Worm (Caenorhabditis elegans) whole organism, L2 larva: ENCODE results near the gene drd-1.

Experiments used
- ama-1 ChIP-seq: fragments of 150-350 bp; optimal IDR thresholded peaks from 2 replicates; lab custom pipeline; 2018; ENCODE audit warnings: inconsistent platforms
- ceh-82 ChIP-seq: fragments of 150-350 bp; optimal IDR thresholded peaks from 2 replicates; lab custom pipeline; 2014; ENCODE audit warnings: missing biosample characterization, missing genetic modification characterization
- elt-1 ChIP-seq: fragments of 150-350 bp; optimal IDR thresholded peaks from 2 replicates; lab custom pipeline; 2014; ENCODE audit warnings: missing biosample characterization, missing genetic modification characterization
- fos-1 ChIP-seq: fragments of 150-350 bp; optimal IDR thresholded peaks from 2 replicates; lab custom pipeline; 2014; ENCODE audit warnings: missing biosample characterization, missing genetic modification characterization
- lin-11 ChIP-seq: fragments of 150-350 bp; sonication (generic microtip); optimal IDR thresholded peaks from 2 replicates; lab custom pipeline; 2014; ENCODE audit warnings: missing biosample characterization, missing genetic modification characterization, inconsistent platforms, mixed read lengths
- lsy-2 ChIP-seq, 2 experiments: fragments of 150-350 bp in 1 of 2; sonication (generic microtip) in 1 of 2; optimal IDR thresholded peaks; 2 replicates each; lab custom pipeline; 2014 to 2017; ENCODE audit warnings: missing biosample characterization in 2 of 2, missing genetic modification characterization in 2 of 2
- mab-5 ChIP-seq: fragments of 150-350 bp; optimal IDR thresholded peaks from 2 replicates; lab custom pipeline; 2014; ENCODE audit warnings: missing biosample characterization, missing genetic modification characterization
- nhr-10 ChIP-seq: sonication (generic microtip); optimal IDR thresholded peaks from 2 replicates; lab custom pipeline; 2017; ENCODE audit warnings: missing biosample characterization, missing genetic modification characterization
- nhr-11 ChIP-seq: fragments of 150-350 bp; optimal IDR thresholded peaks from 2 replicates; lab custom pipeline; 2014; ENCODE audit warnings: missing biosample characterization, missing genetic modification characterization
- nhr-23 ChIP-seq: fragments of 150-350 bp; optimal IDR thresholded peaks from 2 replicates; lab custom pipeline; 2014; ENCODE audit warnings: missing biosample characterization, missing genetic modification reagents, missing genetic modification characterization
- peb-1 ChIP-seq: fragments of 150-350 bp; optimal IDR thresholded peaks from 2 replicates; lab custom pipeline; 2014; ENCODE audit warnings: missing biosample characterization, missing genetic modification characterization
- skn-1 ChIP-seq: sonication (generic microtip); optimal IDR thresholded peaks from 2 replicates; lab custom pipeline; 2017; ENCODE audit warnings: missing biosample characterization, missing genetic modification characterization
- snpc-4 ChIP-seq: fragments of 150-350 bp; optimal IDR thresholded peaks from 2 replicates; lab custom pipeline; 2014; ENCODE audit warnings: missing biosample characterization, missing genetic modification characterization
- unc-62 ChIP-seq: fragments of 150-350 bp; optimal IDR thresholded peaks from 2 replicates; lab custom pipeline; 2014; ENCODE audit warnings: missing biosample characterization, missing genetic modification reagents, missing genetic modification characterization

ce11 chrII:8412935-8413334 is 25.1 kb downstream of the drd-1 start:
- TF ChIP-seq peb-1 (tag; lab: Kevin White, UChicago) (no peak), nhr-23 (tag; lab: Kevin White, UChicago) (no peak), nhr-10 (tag; lab: Kevin White, UChicago) (no peak), ama-1 (no peak), lin-11 (tag; lab: Kevin White, UChicago) (no peak), elt-1 (tag; lab: Kevin White, UChicago) (no peak), mab-5 (tag; lab: Kevin White, UChicago) (no peak), snpc-4 (no peak), skn-1 (tag; lab: Kevin White, UChicago) (no peak), ceh-82 (tag; lab: Kevin White, UChicago) (no peak), nhr-11 (tag; lab: Kevin White, UChicago) (no peak), unc-62 (GFP tag; lab: Kevin White, UChicago) (no peak), fos-1 (tag; lab: Kevin White, UChicago) (peak; percentile 20), lsy-2 (tag; optimal IDR thresholded peaks at IDR 0.05; lab: Kevin White, UChicago) (no peak)
